Fruit fly (Drosophila melanogaster) whole organism, wandering third instar larva: ENCODE measurements around the gene Eig71Ee.

Source experiments
- Abd-B ChIP-seq: fragments of >200 bp; optimal IDR thresholded peaks from 2 replicates; lab custom pipeline; 2017; ENCODE audit warnings: missing biosample characterization, missing genetic modification characterization
- CG32264 ChIP-seq: fragments of 200-800 bp; sonication (Bioruptor generic); optimal IDR thresholded peaks from 2 replicates; lab custom pipeline; 2016; ENCODE audit warnings: missing biosample characterization, missing genetic modification characterization
- CG9705 ChIP-seq: fragments of 200-800 bp; sonication (Bioruptor generic); optimal IDR thresholded peaks from 2 replicates; lab custom pipeline; 2018; ENCODE audit warnings: missing biosample characterization, mild to moderate bottlenecking, missing genetic modification characterization
- CrebA ChIP-seq: fragments of 200-800 bp; sonication (Bioruptor generic); optimal IDR thresholded peaks from 2 replicates; lab custom pipeline; 2016; ENCODE audit warnings: missing biosample characterization, mild to moderate bottlenecking, missing genetic modification characterization, borderline replicate concordance
- Dif ChIP-seq: fragments of 200-275, 200-300 bp; sonication (Bioruptor generic); optimal IDR thresholded peaks from 2 replicates; lab custom pipeline; 2018; ENCODE audit warnings: missing biosample characterization, missing genetic modification characterization; ENCODE audit not compliant: partially characterized antibody
- GATAd ChIP-seq: sonication (Bioruptor generic); optimal IDR thresholded peaks from 2 replicates; lab custom pipeline; 2016; ENCODE audit warnings: missing biosample characterization, missing genetic modification characterization
- Hr78 ChIP-seq: fragments of >200 bp; optimal IDR thresholded peaks from 2 replicates; lab custom pipeline; 2017; ENCODE audit warnings: missing biosample characterization, missing genetic modification characterization
- Hr83 ChIP-seq: fragments of 200-300 bp; sonication (Bioruptor generic); optimal IDR thresholded peaks from 2 replicates; lab custom pipeline; 2016; ENCODE audit warnings: missing biosample characterization, mild to moderate bottlenecking, missing genetic modification characterization, moderate library complexity; ENCODE audit not compliant: poor library complexity, severe bottlenecking
- Jra ChIP-seq: sonication (Bioruptor generic); optimal IDR thresholded peaks from 2 replicates; lab custom pipeline; 2016; ENCODE audit warnings: missing biosample characterization, missing genetic modification characterization
- Mio ChIP-seq: sonication (Bioruptor generic); optimal IDR thresholded peaks from 2 replicates; lab custom pipeline; 2016; ENCODE audit warnings: missing biosample characterization, missing genetic modification characterization
- Myc ChIP-seq: fragments of >200 bp; optimal IDR thresholded peaks from 2 replicates; lab custom pipeline; 2017
- N ChIP-seq: fragments of >200 bp; optimal IDR thresholded peaks from 2 replicates; lab custom pipeline; 2018; ENCODE audit warnings: missing biosample characterization, missing external identifiers, missing genetic modification characterization
- OdsH ChIP-seq: fragments of 200-800 bp; sonication (Bioruptor generic); optimal IDR thresholded peaks from 2 replicates; lab custom pipeline; 2016; ENCODE audit warnings: missing biosample characterization, mild to moderate bottlenecking, missing genetic modification characterization
- Rel ChIP-seq, 2 experiments: fragments of 200-800 bp; sonication (Bioruptor generic) in 1 of 2; optimal IDR thresholded peaks; 2 replicates in 1 of 2; 3 replicates in 1 of 2; lab custom pipeline; 2016 to 2019; ENCODE audit warnings: mild to moderate bottlenecking in 2 of 2, missing biosample characterization in 2 of 2, missing genetic modification characterization in 2 of 2, moderate library complexity in 1 of 2
- Sp1 ChIP-seq: fragments of 200-800 bp; sonication (Bioruptor generic); optimal IDR thresholded peaks from 3 replicates; lab custom pipeline; 2019; ENCODE audit warnings: missing biosample characterization, mild to moderate bottlenecking, missing genetic modification characterization, moderate library complexity
- Vsx2 ChIP-seq: fragments of 200-300, 225-300 bp; sonication (Bioruptor generic); optimal IDR thresholded peaks from 2 replicates; lab custom pipeline; 2018; ENCODE audit warnings: missing biosample characterization, missing genetic modification characterization; ENCODE audit not compliant: partially characterized antibody
- br ChIP-seq: fragments of 200-800 bp; sonication (Bioruptor generic); optimal IDR thresholded peaks from 2 replicates; lab custom pipeline; 2016; ENCODE audit warnings: missing biosample characterization, missing genetic modification characterization
- brk ChIP-seq: fragments of 200-800 bp; sonication (Bioruptor generic); optimal IDR thresholded peaks from 2 replicates; lab custom pipeline; 2016; ENCODE audit warnings: missing biosample characterization, mild to moderate bottlenecking, missing genetic modification characterization
- dl ChIP-seq, 2 experiments: fragments of 175-275, 200-275 bp in 1 of 2; fragments of 200-275 bp in 1 of 2; sonication (Bioruptor generic); optimal IDR thresholded peaks; lab custom pipeline; 2018; ENCODE audit warnings: mild to moderate bottlenecking in 2 of 2, missing biosample characterization in 2 of 2, missing genetic modification characterization in 2 of 2, moderate library complexity in 2 of 2; ENCODE audit not compliant: partially characterized antibody in 2 of 2, insufficient read depth in 1 of 2
- dmrt93B ChIP-seq: fragments of 200-800 bp; sonication (Bioruptor generic); optimal IDR thresholded peaks from 2 replicates; lab custom pipeline; 2018; ENCODE audit warnings: missing biosample characterization, mild to moderate bottlenecking, missing genetic modification characterization
- dsf ChIP-seq: sonication (Bioruptor generic); optimal IDR thresholded peaks from 2 replicates; lab custom pipeline; 2016; ENCODE audit warnings: missing biosample characterization, missing genetic modification characterization, borderline replicate concordance
- ey ChIP-seq: fragments of 200-800 bp; sonication (Bioruptor generic); optimal IDR thresholded peaks from 2 replicates; lab custom pipeline; 2016; ENCODE audit warnings: missing biosample characterization, missing genetic modification characterization
- foxo ChIP-seq, 2 experiments: fragments of 200-800 bp; sonication (Bioruptor generic); optimal IDR thresholded peaks; 2 replicates in 1 of 2; 3 replicates in 1 of 2; lab custom pipeline; 2016 to 2017; ENCODE audit warnings: missing biosample characterization in 2 of 2, missing genetic modification characterization in 2 of 2
- fru ChIP-seq: fragments of 200-800 bp; sonication (Bioruptor generic); optimal IDR thresholded peaks from 3 replicates; lab custom pipeline; 2016; ENCODE audit warnings: missing biosample characterization, mild to moderate bottlenecking, missing genetic modification characterization
- jim ChIP-seq: fragments of 175-275, 200-325 bp; sonication (Bioruptor generic); optimal IDR thresholded peaks from 2 replicates; lab custom pipeline; 2016; ENCODE audit warnings: missing biosample characterization, mild to moderate bottlenecking, missing genetic modification characterization
- lola ChIP-seq: fragments of >200 bp; optimal IDR thresholded peaks from 2 replicates; lab custom pipeline; 2017; ENCODE audit warnings: missing biosample characterization, missing genetic modification characterization
- pan ChIP-seq: fragments of >200 bp; optimal IDR thresholded peaks from 2 replicates; lab custom pipeline; 2017
- psq ChIP-seq: fragments of 200-800 bp; sonication (Bioruptor generic); optimal IDR thresholded peaks from 3 replicates; lab custom pipeline; 2017; ENCODE audit warnings: missing biosample characterization, mild to moderate bottlenecking, missing genetic modification characterization, moderate library complexity
- rgr ChIP-seq: fragments of 200-800 bp; sonication (Bioruptor generic); optimal IDR thresholded peaks from 3 replicates; lab custom pipeline; 2016; ENCODE audit warnings: missing biosample characterization, mild to moderate bottlenecking, missing genetic modification characterization
- sage ChIP-seq: fragments of 200-800 bp; sonication (Bioruptor generic); optimal IDR thresholded peaks from 2 replicates; lab custom pipeline; 2016; ENCODE audit warnings: missing biosample characterization, mild to moderate bottlenecking, missing genetic modification characterization
- sv ChIP-seq: fragments of 200-800 bp; sonication (Bioruptor generic); optimal IDR thresholded peaks from 3 replicates; lab custom pipeline; 2016; ENCODE audit warnings: missing biosample characterization, missing genetic modification characterization
- tai ChIP-seq: sonication (Bioruptor generic); optimal IDR thresholded peaks from 2 replicates; lab custom pipeline; 2016; ENCODE audit warnings: missing biosample characterization, missing genetic modification characterization
- usp ChIP-seq: fragments of >200 bp; optimal IDR thresholded peaks from 2 replicates; lab custom pipeline; 2017; ENCODE audit warnings: missing biosample characterization, missing genetic modification characterization
- woc ChIP-seq: sonication (Bioruptor generic); optimal IDR thresholded peaks from 2 replicates; lab custom pipeline; 2016; ENCODE audit warnings: missing biosample characterization, mild to moderate bottlenecking, missing genetic modification characterization

Eig71Ee gene

dm6 chr3L:15689518-15689917 lies 33.7 kb upstream of the Eig71Ee start:
- TF ChIP-seq woc (GFP tag; lab: Kevin White, UChicago) (no peak), sv (GFP tag; lab: Kevin White, UChicago) (no peak), Abd-B (GFP tag; lab: Kevin White, UChicago) (no peak), Dif (GFP tag; lab: Kevin White, UChicago) (no peak), tai (GFP tag; lab: Kevin White, UChicago) (no peak), rgr (GFP tag; lab: Kevin White, UChicago) (no peak)
- TF ChIP-seq, all 38 proteins: peak for 0

dm6 chr3L:15687802-15688201 lies 32.0 kb upstream of the Eig71Ee start, which contains the start of gene CG34452:
Gene CG34452, minus strand, starts transcription at chr3L:15687902.
- TF ChIP-seq rgr (GFP tag; lab: Kevin White, UChicago): no peak
- TF ChIP-seq brk (GFP tag; lab: Kevin White, UChicago): no peak
- no peak for TF ChIP-seq dl (GFP tag; optimal IDR thresholded peaks at IDR 0.05; lab: Kevin White, UChicago; ENCODE audit: insufficient read depth in 1 of 2, partially characterized antibody in 2 of 2)
- TF ChIP-seq br (GFP tag; lab: Kevin White, UChicago): no peak
- TF ChIP-seq dsf: no peak
- no peak for TF ChIP-seq psq
- TF ChIP-seq GATAd (GFP tag; lab: Kevin White, UChicago): no peak
- TF ChIP-seq usp (GFP tag; lab: Kevin White, UChicago): no peak
- no peak for TF ChIP-seq Hr78 (GFP tag; lab: Kevin White, UChicago)
- no peak for TF ChIP-seq jim (GFP tag; lab: Kevin White, UChicago)
- TF ChIP-seq fru (GFP tag; lab: Kevin White, UChicago): no peak
- TF ChIP-seq pan: no peak
- no peak for TF ChIP-seq sage (GFP tag; lab: Kevin White, UChicago)
- TF ChIP-seq dmrt93B (GFP tag; lab: Kevin White, UChicago): no peak
- no peak for TF ChIP-seq Jra
- no peak for TF ChIP-seq N (GFP tag; lab: Kevin White, UChicago)
- no peak for TF ChIP-seq Abd-B (GFP tag; lab: Kevin White, UChicago)

- TF ChIP-seq dl (GFP tag; optimal IDR thresholded peaks at IDR 0.05; lab: Kevin White, UChicago; ENCODE audit: insufficient read depth in 1 of 2, partially characterized antibody in 2 of 2) (peak in 1 of 2 experiments; percentile 59), woc (GFP tag; lab: Kevin White, UChicago) (no peak), br (GFP tag; lab: Kevin White, UChicago) (no peak), dsf (no peak), lola (no peak), N (GFP tag; lab: Kevin White, UChicago) (no peak), ey (no peak), Hr83 (GFP tag; lab: Kevin White, UChicago) (no peak), rgr (GFP tag; lab: Kevin White, UChicago) (no peak), Jra (no peak), sage (GFP tag; lab: Kevin White, UChicago) (no peak), Myc (no peak), Mio (GFP tag; lab: Kevin White, UChicago) (no peak), dmrt93B (GFP tag; lab: Kevin White, UChicago) (no peak), Rel (GFP tag; optimal IDR thresholded peaks at IDR 0.05; lab: Kevin White, UChicago) (no peak), Rel (tag; optimal IDR thresholded peaks at IDR 0.05; lab: Kevin White, UChicago) (no peak), CG9705 (GFP tag; lab: Kevin White, UChicago) (no peak), CrebA (GFP tag; lab: Kevin White, UChicago) (no peak), sv (GFP tag; lab: Kevin White, UChicago) (no peak), Hr78 (GFP tag; lab: Kevin White, UChicago) (no peak), tai (GFP tag; lab: Kevin White, UChicago) (no peak), OdsH (GFP tag; lab: Kevin White, UChicago) (no peak), Sp1 (no peak), foxo (GFP tag; optimal IDR thresholded peaks at IDR 0.05; lab: Kevin White, UChicago) (no peak), pan (no peak), CG32264 (GFP tag; lab: Kevin White, UChicago) (no peak), Vsx2 (peak; percentile 43), Dif (GFP tag; lab: Kevin White, UChicago) (peak; percentile 43)
These were observed 28.2 kb upstream of the Eig71Ee start for dm6 chr3L:15684017-15684416.
